Worm (Caenorhabditis elegans): Measurements from ENCODE around the gene Y79H2A.4.

The Y79H2A.4 gene

DNA sequence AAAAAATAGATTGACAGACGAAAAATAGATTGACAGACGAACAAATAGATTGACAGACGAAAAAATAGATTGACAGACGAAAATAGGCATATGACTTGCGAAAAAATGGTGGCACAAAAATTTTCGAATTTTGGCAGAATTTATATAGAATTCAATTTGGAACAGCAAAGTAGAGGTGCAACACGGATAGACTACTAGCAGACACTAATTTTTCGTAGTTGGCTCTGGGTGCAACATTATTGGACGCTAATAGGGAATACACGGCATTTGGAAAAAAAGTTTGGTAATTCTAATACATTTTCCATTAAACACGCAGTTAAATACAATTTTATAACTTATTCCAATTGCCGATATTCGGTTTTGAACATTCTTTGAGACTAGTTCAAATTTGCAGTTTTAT, 31.8 kb upstream of the Y79H2A.4 start:
- no peak for TF ChIP-seq nhr-11 (tag; optimal IDR thresholded peaks at IDR 0.05)
- no peak for TF ChIP-seq sem-4 (tag; optimal IDR thresholded peaks at IDR 0.05)
- TF ChIP-seq elt-3 (tag; optimal IDR thresholded peaks at IDR 0.05): no peak
- TF ChIP-seq mdl-1 (tag; optimal IDR thresholded peaks at IDR 0.05): no peak
- TF ChIP-seq blmp-1 (tag; optimal IDR thresholded peaks at IDR 0.05; ENCODE audit: insufficient read depth): no peak
- no peak for TF ChIP-seq dmd-4 (tag; optimal IDR thresholded peaks at IDR 0.05)
- TF ChIP-seq nhr-21 (tag; optimal IDR thresholded peaks at IDR 0.05): no peak
- no peak for TF ChIP-seq unc-55 (GFP tag; optimal IDR thresholded peaks at IDR 0.05)

DNA sequence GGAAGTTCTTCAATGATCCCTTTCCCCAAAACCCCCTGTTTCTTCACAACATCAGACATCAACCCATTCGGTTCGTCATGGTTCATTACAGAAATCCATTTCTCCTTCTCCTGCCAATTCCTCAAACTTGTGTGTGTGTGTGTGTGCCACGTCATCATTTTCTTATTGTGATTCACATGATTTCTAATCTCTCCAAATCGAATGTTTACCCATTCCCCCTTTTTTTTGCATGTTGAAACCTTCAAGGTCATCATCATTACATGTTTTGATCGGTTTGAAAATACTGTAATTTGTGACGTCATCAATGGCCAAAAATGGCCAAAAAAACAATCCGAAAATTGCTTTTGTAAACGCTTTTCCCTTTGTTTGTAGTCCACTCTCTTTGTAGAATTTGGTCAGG, 31.3 kb upstream of the Y79H2A.4 start:
- TF ChIP-seq C34F6.9 (tag; optimal IDR thresholded peaks at IDR 0.05) (no peak), lin-13 (GFP tag; optimal IDR thresholded peaks at IDR 0.05) (no peak), mdl-1 (tag; optimal IDR thresholded peaks at IDR 0.05) (no peak), nhr-129 (tag; optimal IDR thresholded peaks at IDR 0.05) (no peak), nhr-25 (tag; optimal IDR thresholded peaks at IDR 0.05) (peak; percentile 74), crh-2 (tag; optimal IDR thresholded peaks at IDR 0.05) (peak; percentile 94), dmd-4 (tag; optimal IDR thresholded peaks at IDR 0.05) (no peak), sma-3 (GFP tag; optimal IDR thresholded peaks at IDR 0.05) (peak; percentile 67), alr-1 (tag; optimal IDR thresholded peaks at IDR 0.05) (no peak), nhr-237 (tag; optimal IDR thresholded peaks at IDR 0.05) (no peak), zag-1 (tag; optimal IDR thresholded peaks at IDR 0.05) (no peak)

DNA sequence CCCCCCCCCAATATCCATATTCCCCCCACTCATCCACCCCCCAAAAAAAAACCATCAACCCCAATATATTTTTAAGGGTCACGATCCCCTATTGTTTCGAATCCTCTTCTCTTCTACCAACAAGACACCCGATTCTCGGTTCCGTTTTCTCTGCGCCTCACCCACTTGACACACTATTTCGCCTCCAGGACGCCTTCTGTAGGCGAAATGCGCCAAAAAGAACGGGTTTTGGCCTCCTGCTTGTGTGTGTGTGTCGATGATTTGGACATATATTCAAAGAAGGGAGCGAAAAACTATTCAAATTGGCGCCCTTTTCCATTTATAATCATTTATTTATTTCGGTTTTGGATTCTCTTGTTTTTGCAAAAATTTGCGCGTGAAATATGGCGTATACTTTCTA, 28.0 kb upstream of the Y79H2A.4 start:
- TF ChIP-seq nhr-77 (tag; optimal IDR thresholded peaks at IDR 0.05) (no peak), snpc-4 (tag; optimal IDR thresholded peaks at IDR 0.05) (no peak), sma-3 (GFP tag; optimal IDR thresholded peaks at IDR 0.05) (peak; percentile 21), nhr-10 (tag; optimal IDR thresholded peaks at IDR 0.05) (no peak), sem-4 (tag; optimal IDR thresholded peaks at IDR 0.05) (peak; percentile 5), nhr-25 (tag; optimal IDR thresholded peaks at IDR 0.05) (peak; percentile 52)

DNA sequence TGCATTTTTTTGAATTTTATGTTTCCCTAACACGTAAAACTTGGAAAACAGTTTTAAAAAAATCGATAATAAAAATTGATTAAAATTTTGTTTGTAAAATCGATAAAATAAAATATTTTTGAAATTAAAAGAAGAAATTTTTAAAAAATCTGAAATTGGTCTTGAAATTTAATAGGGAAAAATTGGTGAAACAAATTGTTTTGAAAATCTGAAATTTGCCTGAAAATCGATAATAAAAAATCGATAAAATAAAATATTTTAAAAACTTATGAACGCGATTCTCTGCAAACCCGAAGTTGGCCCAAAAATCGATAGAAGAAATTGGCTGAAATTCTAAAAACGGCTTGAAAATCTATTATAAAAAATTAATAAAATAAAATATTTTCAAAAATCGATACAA, 27.4 kb upstream of the Y79H2A.4 start:
- TF ChIP-seq ztf-1 (GFP tag; conservative IDR thresholded peaks at IDR 0.05): no peak
- no peak for TF ChIP-seq nhr-237 (tag; optimal IDR thresholded peaks at IDR 0.05)
- no peak for TF ChIP-seq F13H6.1 (tag; optimal IDR thresholded peaks at IDR 0.05)
- no peak for TF ChIP-seq egl-27 (tag; optimal IDR thresholded peaks at IDR 0.05)
- TF ChIP-seq lsy-2 (tag; optimal IDR thresholded peaks at IDR 0.05): no peak
- TF ChIP-seq blmp-1 (tag; optimal IDR thresholded peaks at IDR 0.05; ENCODE audit: insufficient read depth): no peak
- TF ChIP-seq R02D3.7 (tag; optimal IDR thresholded peaks at IDR 0.05): no peak
- TF ChIP-seq nhr-11 (tag; optimal IDR thresholded peaks at IDR 0.05): no peak
- TF ChIP-seq aly-2 (tag; optimal IDR thresholded peaks at IDR 0.05): no peak
- TF ChIP-seq nhr-12 (tag; optimal IDR thresholded peaks at IDR 0.05): no peak

DNA sequence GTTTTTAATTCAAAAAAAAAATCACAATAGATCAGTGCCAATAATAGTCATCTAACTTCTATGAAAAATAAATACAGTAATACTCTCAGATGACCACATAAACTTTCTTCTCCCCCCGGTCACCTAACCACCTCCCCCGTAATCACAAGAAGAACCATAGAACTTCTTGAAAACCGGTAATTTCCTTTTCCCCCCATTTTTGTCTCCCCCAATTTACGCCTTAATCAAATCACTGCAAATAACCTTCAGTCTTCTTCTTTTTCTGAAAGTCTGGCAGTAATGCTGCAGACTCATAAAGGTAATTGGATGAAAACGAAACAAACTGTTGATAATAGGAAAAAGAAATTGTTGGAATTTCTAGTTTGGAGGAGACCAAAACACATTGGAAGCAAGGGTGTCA, 26.6 kb upstream of the Y79H2A.4 start:
- TF ChIP-seq sem-4 (tag; optimal IDR thresholded peaks at IDR 0.05) (peak; percentile 52), zag-1 (tag; optimal IDR thresholded peaks at IDR 0.05) (no peak), lin-39 (tag; optimal IDR thresholded peaks at IDR 0.05) (no peak), nhr-25 (tag; optimal IDR thresholded peaks at IDR 0.05) (peak; percentile 72), nhr-237 (tag; optimal IDR thresholded peaks at IDR 0.05) (no peak), ama-1 (optimal IDR thresholded peaks at IDR 0.05) (no peak)

DNA sequence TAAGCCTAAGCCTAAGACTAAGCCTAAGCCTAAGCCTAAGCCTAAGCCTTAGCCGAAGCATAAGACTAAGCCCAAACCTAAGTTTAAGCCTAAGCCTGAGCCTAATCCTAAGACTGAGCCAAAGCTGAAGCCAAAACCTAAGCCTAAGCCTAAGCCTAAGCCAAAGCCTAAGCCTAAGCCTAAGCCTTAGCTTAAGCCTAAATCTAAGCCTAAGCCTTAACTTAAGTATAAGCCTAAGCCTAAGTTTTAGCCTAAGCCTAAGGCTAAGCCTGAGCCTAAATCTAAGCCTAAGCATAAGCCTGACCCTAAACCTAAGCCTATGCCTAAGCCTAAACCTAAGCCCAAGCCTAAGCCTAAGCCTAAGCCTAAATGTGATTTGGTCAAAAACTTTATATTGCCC, 25.9 kb upstream of the Y79H2A.4 start:
- no peak for TF ChIP-seq unc-55 (GFP tag; optimal IDR thresholded peaks at IDR 0.05)
- TF ChIP-seq snpc-4 (tag; optimal IDR thresholded peaks at IDR 0.05): no peak
- TF ChIP-seq F13H6.1 (tag; optimal IDR thresholded peaks at IDR 0.05): no peak
- TF ChIP-seq nhr-23 (tag; optimal IDR thresholded peaks at IDR 0.05): no peak
- TF ChIP-seq elt-3 (tag; optimal IDR thresholded peaks at IDR 0.05): no peak
- TF ChIP-seq nhr-21 (tag; optimal IDR thresholded peaks at IDR 0.05): no peak
- no peak for TF ChIP-seq ztf-11 (tag; optimal IDR thresholded peaks at IDR 0.05)
- no peak for TF ChIP-seq aly-2 (tag; optimal IDR thresholded peaks at IDR 0.05)
- TF ChIP-seq lin-13 (GFP tag; optimal IDR thresholded peaks at IDR 0.05): no peak

DNA sequence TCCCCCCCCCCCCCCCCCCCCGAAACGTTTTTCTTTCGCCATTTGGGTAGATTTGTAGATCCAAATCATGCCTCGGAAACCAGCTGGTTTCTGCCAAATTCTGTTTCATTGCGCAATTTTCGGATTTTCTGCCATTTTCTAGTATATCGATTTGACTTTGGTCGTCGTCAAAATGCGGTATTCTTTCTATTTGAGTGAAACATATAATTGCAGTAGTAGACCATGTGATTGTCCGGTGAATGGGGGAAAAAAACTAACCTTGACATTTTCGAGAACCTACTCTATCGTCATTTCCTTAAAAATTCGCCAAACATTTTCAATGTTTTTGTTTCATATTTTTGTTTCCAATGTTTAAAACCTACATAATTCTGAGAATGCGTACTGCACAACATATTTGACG, 25.5 kb upstream of the Y79H2A.4 start:
- TF ChIP-seq nhr-129 (tag; optimal IDR thresholded peaks at IDR 0.05) (peak; percentile 46), sma-3 (GFP tag; optimal IDR thresholded peaks at IDR 0.05) (peak; percentile 34), blmp-1 (tag; optimal IDR thresholded peaks at IDR 0.05; ENCODE audit: insufficient read depth) (peak; percentile 17), sma-9 (GFP tag; optimal IDR thresholded peaks at IDR 0.05) (peak; percentile 15), sma-9 (tag; optimal IDR thresholded peaks at IDR 0.05) (no peak), nhr-25 (tag; optimal IDR thresholded peaks at IDR 0.05) (peak; percentile 77), unc-39 (tag; optimal IDR thresholded peaks at IDR 0.05) (no peak), egl-27 (tag; optimal IDR thresholded peaks at IDR 0.05) (no peak)
